Worm (Caenorhabditis elegans) whole organism, late embryonic: ENCODE measurements around the gene F43C11.3.

Source experiments
- ama-1 ChIP-seq: fragments of 150-350 bp; optimal IDR thresholded peaks from 2 replicates; lab custom pipeline; 2014
- ceh-18 ChIP-seq: sonication (generic microtip); optimal IDR thresholded peaks from 2 replicates; lab custom pipeline; 2016; ENCODE audit warnings: missing genetic modification characterization, missing compliant biosample characterization
- ceh-45 ChIP-seq: fragments of 200-800 bp; sonication (Bioruptor generic); IDR thresholded peaks from 2 replicates; pipeline ENCODE4 v1.3.6; 2022; ENCODE audit warnings: missing genetic modification reagents, missing genetic modification characterization, missing compliant biosample characterization
- lim-6 ChIP-seq: sonication (generic microtip); optimal IDR thresholded peaks from 2 replicates; lab custom pipeline; 2016; ENCODE audit warnings: missing genetic modification characterization, missing compliant biosample characterization
- pha-4 ChIP-seq: fragments of 150-350 bp; optimal IDR thresholded peaks from 2 replicates; lab custom pipeline; 2018; ENCODE audit warnings: missing biosample characterization, missing genetic modification reagents, missing genetic modification characterization

ce11 chrII:2322857-2323518 lies 30.1 kb upstream of the F43C11.3 start, which contains the start of the genes ZK1240.6 and ZK1240.2:
- TF ChIP-seq lim-6: no peak
- TF ChIP-seq ceh-45 (GFP tag; lab: Robert Waterston, UW): no peak
- TF ChIP-seq ama-1: no peak
- no peak for TF ChIP-seq pha-4 (tag; lab: Kevin White, UChicago)
- no peak for TF ChIP-seq ceh-18 (tag; lab: Kevin White, UChicago)
